Worm (Caenorhabditis elegans) whole organism, L3 larva: ENCODE data around the gene Y2H9A.6.
A peak's percentile ranks its signal among the peaks of the same experiment; 100 is the strongest.

Experiments used
- R02D3.7 ChIP-seq: fragments of 150-350 bp; optimal IDR thresholded peaks from 2 replicates; lab custom pipeline; 2014; ENCODE audit warnings: missing biosample characterization, missing genetic modification characterization
- ZK546.5 ChIP-seq: sonication (generic microtip); optimal IDR thresholded peaks from 2 replicates; lab custom pipeline; 2017; ENCODE audit warnings: missing biosample characterization, missing genetic modification characterization
- ceh-28 ChIP-seq: fragments of 150-350 bp; optimal IDR thresholded peaks from 2 replicates; lab custom pipeline; 2014; ENCODE audit warnings: missing biosample characterization, missing genetic modification reagents, missing genetic modification characterization
- ceh-82 ChIP-seq: fragments of 150-350 bp; optimal IDR thresholded peaks from 2 replicates; lab custom pipeline; 2014; ENCODE audit warnings: missing biosample characterization, missing genetic modification characterization
- ceh-9 ChIP-seq: sonication (generic microtip); optimal IDR thresholded peaks from 2 replicates; lab custom pipeline; 2018; ENCODE audit warnings: missing biosample characterization, missing genetic modification characterization
- egl-27 ChIP-seq: sonication (generic microtip); optimal IDR thresholded peaks from 4 replicates; lab custom pipeline; 2017; ENCODE audit warnings: missing biosample characterization, missing genetic modification reagents, missing genetic modification characterization
- egl-5 ChIP-seq: fragments of 150-350 bp; optimal IDR thresholded peaks from 2 replicates; lab custom pipeline; 2017; ENCODE audit warnings: missing biosample characterization, missing genetic modification reagents, missing genetic modification characterization, inconsistent platforms
- elt-2 ChIP-seq: sonication (generic microtip); optimal IDR thresholded peaks from 2 replicates; lab custom pipeline; 2016; ENCODE audit warnings: missing genetic modification reagents, mild to moderate bottlenecking, missing genetic modification characterization, missing compliant biosample characterization
- elt-3 ChIP-seq, 3 experiments: fragments of 150-350 bp in 1 of 3; sonication (generic microtip) in 2 of 3; optimal IDR thresholded peaks; 2 replicates in 2 of 3; 4 replicates in 1 of 3; lab custom pipeline; 2014 to 2017; ENCODE audit warnings: missing biosample characterization in 3 of 3, missing genetic modification characterization in 3 of 3
- eor-1 ChIP-seq, 2 experiments: fragments of 150-350 bp; optimal IDR thresholded peaks; 2 replicates each; lab custom pipeline; 2014 to 2018; ENCODE audit warnings: missing biosample characterization in 2 of 2, missing genetic modification characterization in 2 of 2
- fkh-10 ChIP-seq: sonication (generic microtip); optimal IDR thresholded peaks from 2 replicates; lab custom pipeline; 2017; ENCODE audit warnings: missing biosample characterization, missing genetic modification reagents, missing genetic modification characterization
- fos-1 ChIP-seq: fragments of 150-350 bp; optimal IDR thresholded peaks from 2 replicates; lab custom pipeline; 2014; ENCODE audit warnings: missing biosample characterization, missing genetic modification characterization
- hmg-11 ChIP-seq: sonication (generic microtip); optimal IDR thresholded peaks from 2 replicates; lab custom pipeline; 2016; ENCODE audit warnings: missing genetic modification characterization, missing compliant biosample characterization
- jun-1 ChIP-seq: fragments of 150-350 bp; optimal IDR thresholded peaks from 2 replicates; lab custom pipeline; 2014; ENCODE audit warnings: missing biosample characterization, missing genetic modification reagents, missing genetic modification characterization
- lin-15B ChIP-seq: fragments of 150-350 bp; optimal IDR thresholded peaks from 2 replicates; lab custom pipeline; 2014; ENCODE audit warnings: missing biosample characterization, missing genetic modification characterization
- lin-39 ChIP-seq: fragments of 150-350 bp; optimal IDR thresholded peaks from 2 replicates; lab custom pipeline; 2018; ENCODE audit warnings: missing biosample characterization, missing genetic modification reagents, missing genetic modification characterization
- lsy-12 ChIP-seq: sonication (generic microtip); optimal IDR thresholded peaks from 2 replicates; lab custom pipeline; 2016; ENCODE audit warnings: mild to moderate bottlenecking, missing genetic modification characterization, missing compliant biosample characterization
- mdl-1 ChIP-seq: fragments of 150-350 bp; optimal IDR thresholded peaks from 2 replicates; lab custom pipeline; 2014; ENCODE audit warnings: missing biosample characterization, missing genetic modification characterization
- mml-1 ChIP-seq: fragments of 150-350 bp; sonication (generic microtip); optimal IDR thresholded peaks from 3 replicates; lab custom pipeline; 2014; ENCODE audit warnings: missing biosample characterization, missing genetic modification characterization
- nfya-1 ChIP-seq: sonication (generic microtip); optimal IDR thresholded peaks from 2 replicates; lab custom pipeline; 2017; ENCODE audit warnings: missing genetic modification characterization, mild to moderate bottlenecking, missing compliant biosample characterization, antibody characterized with exemption, moderate library complexity; ENCODE audit not compliant: insufficient read depth
- nhr-23 ChIP-seq: fragments of 150-350 bp; optimal IDR thresholded peaks from 2 replicates; lab custom pipeline; 2014; ENCODE audit warnings: missing biosample characterization, missing genetic modification reagents, missing genetic modification characterization
- nhr-237 ChIP-seq: fragments of 150-350 bp; optimal IDR thresholded peaks from 2 replicates; lab custom pipeline; 2014; ENCODE audit warnings: missing biosample characterization, missing genetic modification characterization
- nhr-25 ChIP-seq: sonication (generic microtip); optimal IDR thresholded peaks from 2 replicates; lab custom pipeline; 2017; ENCODE audit warnings: missing biosample characterization, missing genetic modification characterization
- nhr-28 ChIP-seq: fragments of 150-350 bp; optimal IDR thresholded peaks from 2 replicates; lab custom pipeline; 2014; ENCODE audit warnings: missing biosample characterization, missing genetic modification characterization
- nhr-43 ChIP-seq: sonication (generic microtip); optimal IDR thresholded peaks from 2 replicates; lab custom pipeline; 2016; ENCODE audit warnings: mild to moderate bottlenecking, missing genetic modification characterization, missing compliant biosample characterization; ENCODE audit not compliant: poor library complexity, severe bottlenecking
- nhr-67 ChIP-seq: fragments of 150-350 bp; optimal IDR thresholded peaks from 2 replicates; lab custom pipeline; 2014; ENCODE audit warnings: missing biosample characterization, missing genetic modification characterization
- nhr-76 ChIP-seq: fragments of 150-350 bp; sonication (generic microtip); optimal IDR thresholded peaks from 5 replicates; lab custom pipeline; 2014; ENCODE audit warnings: missing biosample characterization, missing genetic modification characterization
- nhr-77 ChIP-seq: fragments of 150-350 bp; optimal IDR thresholded peaks from 2 replicates; lab custom pipeline; 2014; ENCODE audit warnings: missing biosample characterization, missing genetic modification characterization
- pqm-1 ChIP-seq: fragments of 150-350 bp; optimal IDR thresholded peaks from 2 replicates; lab custom pipeline; 2017; ENCODE audit warnings: missing biosample characterization, missing genetic modification characterization, inconsistent platforms
- sea-2 ChIP-seq: fragments of 150-350 bp; sonication (generic microtip); optimal IDR thresholded peaks from 4 replicates; lab custom pipeline; 2014; ENCODE audit warnings: missing biosample characterization, missing genetic modification reagents, missing genetic modification characterization
- skn-1 ChIP-seq: fragments of 150-350 bp; optimal IDR thresholded peaks from 2 replicates; lab custom pipeline; 2014; ENCODE audit warnings: missing biosample characterization, missing genetic modification characterization
- snpc-4 ChIP-seq: fragments of 150-350 bp; optimal IDR thresholded peaks from 2 replicates; lab custom pipeline; 2014; ENCODE audit warnings: missing biosample characterization, missing genetic modification characterization
- tbx-2 ChIP-seq: sonication (generic microtip); optimal IDR thresholded peaks from 2 replicates; lab custom pipeline; 2016; ENCODE audit warnings: mild to moderate bottlenecking, missing genetic modification characterization, missing compliant biosample characterization
- unc-39 ChIP-seq: sonication (generic microtip); optimal IDR thresholded peaks from 4 replicates; lab custom pipeline; 2017; ENCODE audit warnings: missing biosample characterization, missing genetic modification characterization
- zag-1 ChIP-seq: fragments of 150-350 bp; optimal IDR thresholded peaks from 2 replicates; lab custom pipeline; 2014; ENCODE audit warnings: missing biosample characterization, missing genetic modification characterization
- ztf-11 ChIP-seq: fragments of 150-350 bp; optimal IDR thresholded peaks from 2 replicates; lab custom pipeline; 2014; ENCODE audit warnings: missing biosample characterization, missing genetic modification characterization

The Y2H9A.6 gene

DNA sequence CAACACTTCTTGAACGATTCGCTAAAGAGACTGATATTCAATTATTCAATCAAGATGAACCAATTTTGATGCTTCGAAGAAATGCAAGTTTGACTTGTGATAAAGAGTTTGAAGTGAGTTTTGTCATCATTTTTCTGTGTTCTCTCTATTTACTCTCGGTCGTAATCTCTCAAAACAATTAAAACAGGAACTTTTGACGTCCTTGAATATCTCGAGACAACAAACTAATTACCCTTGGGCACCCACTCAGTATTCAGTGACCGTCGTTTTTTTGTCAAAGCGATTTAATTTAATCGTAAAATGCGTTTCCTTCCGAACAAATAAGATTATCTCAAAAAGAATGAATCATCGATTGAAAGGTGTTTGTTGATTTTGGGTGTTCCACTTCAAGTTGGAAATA lies 20.5 kb downstream of the Y2H9A.6 start:
- TF ChIP-seq nhr-28 (tag; lab: Kevin White, UChicago): no peak
- TF ChIP-seq nhr-67: no peak
- TF ChIP-seq skn-1 (tag; lab: Kevin White, UChicago): peak; percentile 49
- TF ChIP-seq sea-2 (GFP tag; lab: Kevin White, UChicago): no peak
- no peak for TF ChIP-seq lsy-12
- TF ChIP-seq nhr-237 (tag; lab: Kevin White, UChicago): no peak
- no peak for TF ChIP-seq eor-1 (tag; optimal IDR thresholded peaks at IDR 0.05; lab: Kevin White, UChicago)
- TF ChIP-seq elt-2: peak; percentile 9
- no peak for TF ChIP-seq zag-1
- peak; percentile 34 for TF ChIP-seq nhr-25

DNA sequence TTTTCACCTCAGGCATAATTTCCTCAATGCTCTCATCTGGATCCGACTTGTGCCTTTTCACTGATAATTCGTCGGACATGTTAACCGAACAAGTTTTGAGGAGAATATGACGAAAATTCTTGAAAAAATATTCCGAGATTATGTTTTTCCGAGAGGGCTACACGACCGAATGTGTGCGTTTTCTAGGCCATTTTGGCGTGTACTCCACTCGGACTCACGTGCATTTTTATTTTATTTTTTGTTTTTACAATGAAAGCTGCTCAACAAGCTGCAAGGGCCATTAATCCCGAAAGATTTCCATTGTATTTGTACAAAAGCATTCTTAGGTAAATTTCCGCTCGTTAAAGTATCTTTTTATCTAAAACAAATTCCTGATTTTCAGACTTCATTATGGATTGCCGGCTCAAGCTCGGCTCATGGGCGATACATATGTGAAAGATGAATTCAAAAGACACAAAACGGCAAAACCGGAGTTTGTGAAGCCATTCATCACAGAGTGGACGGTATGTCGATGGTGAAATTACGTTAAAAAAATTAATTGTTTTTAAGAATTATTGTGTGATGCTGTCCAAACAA lies 24.6 kb downstream of the Y2H9A.6 start, which contains the start of the genes F25H9.6 and F25H9.7:
Gene F25H9.6, minus strand, starts transcription at position 172 of the 576 bp plus-strand sequence.
Gene F25H9.7, plus strand, starts transcription at position 187 of the 576 bp plus-strand sequence.
- TF ChIP-seq nfya-1 (tag; lab: Kevin White, UChicago) (peak; percentile 77), nhr-77 (tag; lab: Kevin White, UChicago) (peak; percentile 27), egl-5 (tag; lab: Kevin White, UChicago) (no peak), nhr-43 (tag; lab: Kevin White, UChicago) (peak; percentile 95), ceh-28 (tag; lab: Kevin White, UChicago) (peak; percentile 9), ceh-82 (no peak), jun-1 (peak; percentile 54), mml-1 (tag; lab: Kevin White, UChicago) (no peak), snpc-4 (tag; lab: Kevin White, UChicago) (peak; percentile 72), lsy-12 (peak; percentile 87), R02D3.7 (tag; lab: Kevin White, UChicago) (peak; percentile 52), lin-15B (tag; lab: Kevin White, UChicago) (peak; percentile 76), ceh-9 (tag; lab: Kevin White, UChicago) (no peak), unc-39 (tag; lab: Kevin White, UChicago) (no peak), zag-1 (no peak), fkh-10 (no peak), skn-1 (tag; lab: Kevin White, UChicago) (peak; percentile 48), mdl-1 (peak; percentile 78), elt-2 (peak; percentile 47), egl-27 (tag; lab: Kevin White, UChicago) (peak; percentile 18), pqm-1 (tag; lab: Kevin White, UChicago) (peak; percentile 60), nhr-23 (tag; lab: Kevin White, UChicago) (peak; percentile 56), eor-1 (tag; optimal IDR thresholded peaks at IDR 0.05; lab: Kevin White, UChicago) (no peak), nhr-76 (no peak), hmg-11 (tag; lab: Kevin White, UChicago) (peak; percentile 83), elt-3 (tag; optimal IDR thresholded peaks at IDR 0.05; lab: Kevin White, UChicago) (no peak), tbx-2 (tag; lab: Kevin White, UChicago) (peak; percentile 39), lin-39 (peak; percentile 49), nhr-25 (peak; percentile 48)

ce11 chrV:13472062-13472461 lies 28.4 kb downstream of the Y2H9A.6 start:
- TF ChIP-seq nfya-1 (tag; lab: Kevin White, UChicago): peak; percentile 8
- TF ChIP-seq nhr-76: no peak

ce11 chrV:13473467-13473866 lies 29.8 kb downstream of the Y2H9A.6 start, which contains the start of gene T10G3.1:
T10G3.1 (minus strand) TSS chrV:13473679.
- TF ChIP-seq nhr-67 (no peak), nhr-76 (no peak), hmg-11 (tag; lab: Kevin White, UChicago) (no peak), ceh-82 (no peak), R02D3.7 (tag; lab: Kevin White, UChicago) (no peak), fos-1 (tag; lab: Kevin White, UChicago) (no peak), ZK546.5 (tag; lab: Kevin White, UChicago) (no peak), ceh-9 (tag; lab: Kevin White, UChicago) (no peak), ztf-11 (tag; lab: Kevin White, UChicago) (no peak)
